Worm (Caenorhabditis elegans): ENCODE results near the gene pak-2.
A peak's percentile ranks its signal among the peaks of the same experiment; 100 is the strongest.

pak-2 gene

ce11 chrV:11039379-11039954 lies at the start of gene pak-2:
TSS of gene pak-2 (minus strand) at chrV:11039429.
- TF ChIP-seq nhr-237 (tag; optimal IDR thresholded peaks at IDR 0.05), result no peak
- TF ChIP-seq nfya-1 (tag; optimal IDR thresholded peaks at IDR 0.05; ENCODE audit: insufficient read depth), result peak; percentile 73
- no peak for TF ChIP-seq ZK546.5 (tag; optimal IDR thresholded peaks at IDR 0.05)
- TF ChIP-seq nhr-77 (tag; optimal IDR thresholded peaks at IDR 0.05), result no peak
- peak; percentile 34 for TF ChIP-seq ceh-28 (tag; optimal IDR thresholded peaks at IDR 0.05)
- TF ChIP-seq ceh-82 (tag; optimal IDR thresholded peaks at IDR 0.05), result no peak
- no peak for TF ChIP-seq nhr-12 (tag; optimal IDR thresholded peaks at IDR 0.05)
- no peak for TF ChIP-seq ztf-4 (tag; optimal IDR thresholded peaks at IDR 0.05)
- TF ChIP-seq elt-3 (tag; optimal IDR thresholded peaks at IDR 0.05), result no peak
- TF ChIP-seq nhr-28 (tag; optimal IDR thresholded peaks at IDR 0.05), result no peak
- TF ChIP-seq fos-1 (tag; optimal IDR thresholded peaks at IDR 0.05), result no peak
- TF ChIP-seq fkh-2 (tag; optimal IDR thresholded peaks at IDR 0.05), result no peak
- TF ChIP-seq mml-1 (tag; optimal IDR thresholded peaks at IDR 0.05), result no peak
- peak; percentile 49 for TF ChIP-seq unc-62 (GFP tag; optimal IDR thresholded peaks at IDR 0.05)
- TF ChIP-seq nhr-76 (tag; optimal IDR thresholded peaks at IDR 0.05), result no peak
- TF ChIP-seq lin-39 (tag; optimal IDR thresholded peaks at IDR 0.05), result no peak
- no peak for TF ChIP-seq ceh-16 (tag; optimal IDR thresholded peaks at IDR 0.05)
- peak; percentile 8 for TF ChIP-seq jun-1 (tag; optimal IDR thresholded peaks at IDR 0.05)
- peak; percentile 70 for TF ChIP-seq nhr-23 (tag; optimal IDR thresholded peaks at IDR 0.05)
- TF ChIP-seq lsy-12 (tag; optimal IDR thresholded peaks at IDR 0.05), result peak; percentile 28
- no peak for TF ChIP-seq snpc-4 (tag; optimal IDR thresholded peaks at IDR 0.05)
- peak; percentile 82 for TF ChIP-seq pha-4 (tag; optimal IDR thresholded peaks at IDR 0.05)
- TF ChIP-seq zag-1 (tag; optimal IDR thresholded peaks at IDR 0.05), result no peak
- TF ChIP-seq hmg-11 (tag; optimal IDR thresholded peaks at IDR 0.05), result peak; percentile 78
- TF ChIP-seq tbx-2 (tag; optimal IDR thresholded peaks at IDR 0.05), result no peak
- TF ChIP-seq ceh-9 (tag; optimal IDR thresholded peaks at IDR 0.05), result no peak
- TF ChIP-seq sea-2 (GFP tag; optimal IDR thresholded peaks at IDR 0.05), result no peak
- peak; percentile 72 for TF ChIP-seq egl-5 (tag; optimal IDR thresholded peaks at IDR 0.05)
- no peak for TF ChIP-seq ama-1 (optimal IDR thresholded peaks at IDR 0.05)
- peak; percentile 85 for TF ChIP-seq lin-15B (tag; optimal IDR thresholded peaks at IDR 0.05)
- no peak for TF ChIP-seq daf-12 (tag; optimal IDR thresholded peaks at IDR 0.05)
- TF ChIP-seq nhr-67 (tag; optimal IDR thresholded peaks at IDR 0.05), result no peak
- TF ChIP-seq skn-1 (tag; optimal IDR thresholded peaks at IDR 0.05), result no peak
- no peak for TF ChIP-seq aly-2 (tag; optimal IDR thresholded peaks at IDR 0.05)
- TF ChIP-seq R02D3.7 (tag; optimal IDR thresholded peaks at IDR 0.05), result no peak
- peak; percentile 62 for TF ChIP-seq nhr-43 (tag; optimal IDR thresholded peaks at IDR 0.05; ENCODE audit: poor library complexity, severe bottlenecking)
- TF ChIP-seq mdl-1 (tag; optimal IDR thresholded peaks at IDR 0.05), result no peak
- peak; percentile 24 for TF ChIP-seq nhr-11 (tag; optimal IDR thresholded peaks at IDR 0.05)
- TF ChIP-seq eor-1 (tag; optimal IDR thresholded peaks at IDR 0.05), result no peak
- TF ChIP-seq ztf-11 (tag; optimal IDR thresholded peaks at IDR 0.05), result no peak
- peak; percentile 7 for TF ChIP-seq fkh-10 (GFP tag; optimal IDR thresholded peaks at IDR 0.05)
- peak; percentile 64 for TF ChIP-seq elt-2 (tag; optimal IDR thresholded peaks at IDR 0.05)
- TF ChIP-seq egl-27 (tag; optimal IDR thresholded peaks at IDR 0.05), result no peak
- peak; percentile 28 for TF ChIP-seq pqm-1 (tag; optimal IDR thresholded peaks at IDR 0.05)
- TF ChIP-seq nhr-25 (tag; optimal IDR thresholded peaks at IDR 0.05), result peak; percentile 40
- no peak for TF ChIP-seq elt-1 (tag; optimal IDR thresholded peaks at IDR 0.05)
- no peak for TF ChIP-seq unc-39 (tag; optimal IDR thresholded peaks at IDR 0.05)

Measured in whole organism, L3 larva.